Fruit fly (Drosophila melanogaster) whole organism, pupa: ENCODE data around the gene CG33096.

Source experiments
- CG9948 ChIP-seq: fragments of 200-800 bp; sonication (Bioruptor generic); optimal IDR thresholded peaks from 2 replicates; lab custom pipeline; 2018; ENCODE audit warnings: missing biosample characterization, mild to moderate bottlenecking, missing genetic modification characterization, moderate library complexity
- Pif1B ChIP-seq: fragments of 200-800 bp; sonication (Bioruptor generic); optimal IDR thresholded peaks from 3 replicates; lab custom pipeline; 2016; ENCODE audit warnings: missing biosample characterization, missing genetic modification characterization
- rn ChIP-seq: fragments of 200-800 bp; sonication (Bioruptor generic); IDR thresholded peaks from 2 replicates; pipeline ENCODE4 v1.3.6; 2022; ENCODE audit warnings: missing biosample characterization, missing genetic modification characterization

dm6 chr3R:25137565-25138367 is 40.3 kb downstream of the CG33096 start, which contains the start of gene danr:
- TF ChIP-seq rn (GFP tag; lab: Robert Waterston, UW) (no peak), Pif1B (GFP tag; lab: Kevin White, UChicago) (no peak), CG9948 (tag; lab: Kevin White, UChicago) (no peak)
